Worm (Caenorhabditis elegans): ENCODE measurements around the gene nuo-4.

- TF ChIP-seq egl-5 (tag; optimal IDR thresholded peaks at IDR 0.05) (no peak), mdl-1 (tag; optimal IDR thresholded peaks at IDR 0.05) (no peak), nhr-77 (tag; optimal IDR thresholded peaks at IDR 0.05) (no peak), nhr-237 (tag; optimal IDR thresholded peaks at IDR 0.05) (no peak)
These were observed 19.9 kb upstream of the nuo-4 start for ce11 chrIII:7178497-7178896.

Measured in whole organism, L3 larva.